Worm (Caenorhabditis elegans) whole organism, young adult: ENCODE measurements around the gene pqn-36.
A peak's percentile ranks its signal among the peaks of the same experiment; 100 is the strongest.

Experiments
- B0336.3 ChIP-seq: fragments of 200-800 bp; sonication (Bioruptor generic); IDR thresholded peaks from 2 replicates; pipeline ENCODE4 v1.3.6; 2022; ENCODE audit warnings: missing genetic modification characterization, missing compliant biosample characterization
- C17E4.6 ChIP-seq: fragments of 200-800 bp; sonication (Bioruptor generic); IDR thresholded peaks from 2 replicates; pipeline ENCODE4 v1.3.6; 2022; ENCODE audit warnings: missing genetic modification reagents, missing genetic modification characterization, missing compliant biosample characterization
- D2030.7 ChIP-seq: fragments of 200-800 bp; sonication (Bioruptor generic); IDR thresholded peaks from 2 replicates; pipeline ENCODE4 v1.3.6; 2022; ENCODE audit warnings: missing genetic modification reagents, missing genetic modification characterization, missing compliant biosample characterization
- F10E7.11 ChIP-seq: sonication (generic microtip); optimal IDR thresholded peaks from 2 replicates; lab custom pipeline; 2017; ENCODE audit warnings: mild to moderate bottlenecking, missing genetic modification characterization, moderate library complexity, missing compliant biosample characterization
- F22D6.2 ChIP-seq: sonication (generic microtip); optimal IDR thresholded peaks from 2 replicates; lab custom pipeline; 2016; ENCODE audit warnings: mild to moderate bottlenecking, missing genetic modification characterization, missing compliant biosample characterization
- F23B12.7 ChIP-seq: sonication (generic microtip); optimal IDR thresholded peaks from 2 replicates; lab custom pipeline; 2017; ENCODE audit warnings: missing genetic modification characterization, mild to moderate bottlenecking, missing compliant biosample characterization, antibody characterized with exemption, moderate library complexity; ENCODE audit not compliant: insufficient read depth
- F49E8.2 ChIP-seq: sonication (generic microtip); optimal IDR thresholded peaks from 3 replicates; lab custom pipeline; 2017; ENCODE audit warnings: missing genetic modification characterization, mild to moderate bottlenecking, missing compliant biosample characterization, antibody characterized with exemption, moderate library complexity; ENCODE audit not compliant: insufficient read depth
- F57C9.4 ChIP-seq: sonication (generic microtip); optimal IDR thresholded peaks from 2 replicates; lab custom pipeline; 2017; ENCODE audit warnings: mild to moderate bottlenecking, missing genetic modification characterization, missing compliant biosample characterization
- K11D2.4 ChIP-seq: fragments of 200-800 bp; sonication (Bioruptor generic); IDR thresholded peaks from 2 replicates; pipeline ENCODE4 v1.3.6; 2022; ENCODE audit warnings: missing genetic modification reagents, missing genetic modification characterization, missing compliant biosample characterization
- K12H6.12 ChIP-seq: fragments of 200-800 bp; sonication (Bioruptor generic); optimal IDR thresholded peaks from 2 replicates; lab custom pipeline; 2018; ENCODE audit warnings: mild to moderate bottlenecking, missing genetic modification characterization, missing compliant biosample characterization
- akir-1 ChIP-seq: fragments of 200-800 bp; sonication (Bioruptor generic); optimal IDR thresholded peaks from 2 replicates; lab custom pipeline; 2018; ENCODE audit warnings: mild to moderate bottlenecking, missing genetic modification characterization, moderate library complexity, missing compliant biosample characterization
- ama-1 ChIP-seq, 3 experiments: fragments of 150-350 bp in 1 of 3; sonication (generic microtip) in 2 of 3; optimal IDR thresholded peaks; 2 replicates each; lab custom pipeline; 2014 to 2018; ENCODE audit warnings: missing biosample characterization in 2 of 3, missing genetic modification characterization in 2 of 3, missing genetic modification reagents in 2 of 3
- atf-7 ChIP-seq: sonication (generic microtip); optimal IDR thresholded peaks from 2 replicates; lab custom pipeline; 2017; ENCODE audit warnings: mild to moderate bottlenecking, missing genetic modification characterization, missing compliant biosample characterization
- attf-5 ChIP-seq: fragments of 200-800 bp; sonication (Bioruptor generic); optimal IDR thresholded peaks from 2 replicates; lab custom pipeline; 2018; ENCODE audit warnings: mild to moderate bottlenecking, missing genetic modification characterization, missing compliant biosample characterization
- attf-6 ChIP-seq: fragments of 200-800 bp; sonication (Bioruptor generic); IDR thresholded peaks from 2 replicates; pipeline ENCODE4 v1.3.6; 2022; ENCODE audit warnings: missing genetic modification reagents, missing genetic modification characterization, missing compliant biosample characterization
- bed-2 ChIP-seq: fragments of 200-800 bp; sonication (Bioruptor generic); IDR thresholded peaks from 2 replicates; pipeline ENCODE4 v1.3.6; 2022; ENCODE audit warnings: missing genetic modification reagents, missing genetic modification characterization, missing compliant biosample characterization
- cebp-1 ChIP-seq, 2 experiments: fragments of 200-800 bp in 1 of 2; sonication (Bioruptor generic) in 1 of 2; sonication (generic microtip) in 1 of 2; IDR thresholded peaks in 1 of 2; optimal IDR thresholded peaks in 1 of 2; 2 replicates each; pipeline versions ENCODE4 v1.3.6 to Lab custom; 2017 to 2022; ENCODE audit warnings: missing compliant biosample characterization in 2 of 2, missing genetic modification characterization in 2 of 2, mild to moderate bottlenecking in 1 of 2, missing genetic modification reagents in 1 of 2, moderate library complexity in 1 of 2
- ceh-100 ChIP-seq: fragments of 200-800 bp; sonication (Bioruptor generic); IDR thresholded peaks from 2 replicates; pipeline ENCODE4 v1.3.6; 2022; ENCODE audit warnings: missing genetic modification reagents, missing genetic modification characterization, missing compliant biosample characterization
- ceh-27 ChIP-seq: fragments of 200-800 bp; sonication (Bioruptor generic); optimal IDR thresholded peaks from 2 replicates; lab custom pipeline; 2018; ENCODE audit warnings: mild to moderate bottlenecking, missing genetic modification characterization, moderate library complexity, missing compliant biosample characterization
- chd-7 ChIP-seq: sonication (generic microtip); optimal IDR thresholded peaks from 2 replicates; lab custom pipeline; 2016; ENCODE audit warnings: mild to moderate bottlenecking, missing genetic modification characterization, moderate library complexity, missing compliant biosample characterization
- dpl-1 ChIP-seq: fragments of 150-350 bp; optimal IDR thresholded peaks from 2 replicates; lab custom pipeline; 2014; ENCODE audit warnings: missing biosample characterization, missing genetic modification reagents, missing genetic modification characterization
- ets-4 ChIP-seq: fragments of 200-800 bp; sonication (Bioruptor generic); optimal IDR thresholded peaks from 2 replicates; lab custom pipeline; 2018; ENCODE audit warnings: mild to moderate bottlenecking, missing genetic modification characterization, missing compliant biosample characterization
- hmg-1.2 ChIP-seq: fragments of 200-800 bp; sonication (Bioruptor generic); IDR thresholded peaks from 2 replicates; pipeline ENCODE4 v1.3.6; 2022; ENCODE audit warnings: missing genetic modification reagents, missing genetic modification characterization, missing compliant biosample characterization
- hsf-1 ChIP-seq: fragments of 200-800 bp; sonication (Bioruptor generic); IDR thresholded peaks from 2 replicates; pipeline ENCODE4 v1.3.6; 2022; ENCODE audit warnings: missing genetic modification reagents, missing genetic modification characterization, missing compliant biosample characterization
- lag-1 ChIP-seq: fragments of 200-800 bp; sonication (Bioruptor generic); IDR thresholded peaks from 2 replicates; pipeline ENCODE4 v1.3.6; 2022; ENCODE audit warnings: missing genetic modification reagents, missing genetic modification characterization, missing compliant biosample characterization
- lin-35 ChIP-seq, 3 experiments: fragments of 150-350 bp in 2 of 3; sonication (generic microtip) in 1 of 3; optimal IDR thresholded peaks; 2 replicates each; lab custom pipeline; 2014 to 2018; ENCODE audit warnings: missing biosample characterization in 3 of 3, missing genetic modification characterization in 3 of 3, missing genetic modification reagents in 3 of 3
- lin-40 ChIP-seq: sonication (generic microtip); optimal IDR thresholded peaks from 2 replicates; lab custom pipeline; 2016; ENCODE audit warnings: missing genetic modification characterization, mild to moderate bottlenecking, missing compliant biosample characterization, missing genotype, missing genetic modification reagents
- madf-8 ChIP-seq: fragments of 200-800 bp; sonication (Bioruptor generic); conservative IDR thresholded peaks from 2 replicates; pipeline ENCODE4 v1.3.6; 2022; ENCODE audit warnings: missing genetic modification reagents, missing genetic modification characterization, missing compliant biosample characterization
- pbrm-1 ChIP-seq: fragments of 200-800 bp; sonication (Bioruptor generic); IDR thresholded peaks from 2 replicates; pipeline ENCODE4 v1.3.6; 2022; ENCODE audit warnings: missing genetic modification reagents, missing genetic modification characterization, missing compliant biosample characterization
- rcor-1 ChIP-seq: fragments of 200-800 bp; sonication (Bioruptor generic); IDR thresholded peaks from 2 replicates; pipeline ENCODE4 v1.3.6; 2022; ENCODE audit warnings: missing genetic modification reagents, missing genetic modification characterization, missing compliant biosample characterization
- rec-8 ChIP-seq, 2 experiments: sonication (generic microtip); optimal IDR thresholded peaks; 2 replicates each; lab custom pipeline; 2016; ENCODE audit warnings: mild to moderate bottlenecking in 2 of 2, missing genetic modification characterization in 2 of 2, missing genetic modification reagents in 2 of 2, missing genotype in 2 of 2, missing biosample characterization in 1 of 2, missing compliant biosample characterization in 1 of 2, moderate library complexity in 1 of 2
- sdz-38 ChIP-seq: sonication (generic microtip); optimal IDR thresholded peaks from 2 replicates; lab custom pipeline; 2016; ENCODE audit warnings: missing genotype, missing genetic modification characterization, missing compliant biosample characterization
- snpc-1.1 ChIP-seq: sonication (generic microtip); optimal IDR thresholded peaks from 2 replicates; lab custom pipeline; 2017; ENCODE audit warnings: missing genetic modification characterization, mild to moderate bottlenecking, missing compliant biosample characterization, antibody characterized with exemption, moderate library complexity, missing genotype, missing genetic modification reagents; ENCODE audit not compliant: insufficient read depth
- snpc-4 ChIP-seq, 5 experiments: fragments of 150-350 bp in 1 of 5; sonication (generic microtip) in 4 of 5; optimal IDR thresholded peaks; 2 replicates each; lab custom pipeline; 2014 to 2018; ENCODE audit warnings: missing genetic modification characterization in 5 of 5, missing biosample characterization in 3 of 5, antibody characterized with exemption in 2 of 5, mild to moderate bottlenecking in 2 of 5, missing compliant biosample characterization in 2 of 5, missing genotype in 2 of 5, moderate library complexity in 2 of 5, missing genetic modification reagents in 1 of 5
- somi-1 ChIP-seq: fragments of 200-800 bp; sonication (Bioruptor generic); optimal IDR thresholded peaks from 2 replicates; lab custom pipeline; 2018; ENCODE audit warnings: mild to moderate bottlenecking, missing genetic modification characterization, missing compliant biosample characterization
- tbx-9 ChIP-seq: sonication (generic microtip); optimal IDR thresholded peaks from 2 replicates; lab custom pipeline; 2016; ENCODE audit warnings: borderline replicate concordance, missing genetic modification characterization, inconsistent platforms, missing compliant biosample characterization
- zfh-2 ChIP-seq: fragments of 200-800 bp; sonication (Bioruptor generic); conservative IDR thresholded peaks from 2 replicates; pipeline ENCODE4 v1.3.6; 2022; ENCODE audit warnings: missing genetic modification reagents, missing genetic modification characterization, missing compliant biosample characterization
- ztf-3 ChIP-seq: fragments of 200-800 bp; sonication (Bioruptor generic); optimal IDR thresholded peaks from 2 replicates; lab custom pipeline; 2018; ENCODE audit warnings: mild to moderate bottlenecking, missing genetic modification characterization, missing compliant biosample characterization

pqn-36 gene

DNA sequence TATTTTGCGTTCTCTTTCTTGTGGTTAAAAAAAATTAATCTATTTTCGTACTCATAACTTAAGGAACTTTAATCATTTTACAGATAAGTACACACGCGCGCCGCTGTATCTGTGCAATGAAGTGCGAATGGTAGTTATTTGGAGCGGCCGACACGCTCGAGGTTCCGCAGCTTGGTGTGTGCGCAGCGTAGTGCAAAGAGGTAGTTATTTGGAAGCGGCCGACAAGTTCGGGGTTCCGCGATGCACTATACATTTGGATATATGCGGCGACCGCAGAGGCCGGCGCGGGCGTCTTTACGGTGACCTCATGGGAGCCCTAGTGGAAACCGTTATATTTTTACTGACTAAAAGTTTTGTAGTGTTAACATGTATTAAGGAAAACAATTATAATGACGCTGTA lies 22.6 kb downstream of the pqn-36 start:
- TF ChIP-seq sdz-38 (tag; lab: Kevin White, UChicago) (peak; percentile 62), hmg-1.2 (GFP tag; lab: Robert Waterston, UW) (peak; percentile 22; the same call in 1 of the 2 replicates), D2030.7 (GFP tag; lab: Robert Waterston, UW) (no peak), snpc-1.1 (peak; percentile 22), snpc-4 (GFP tag; optimal IDR thresholded peaks at IDR 0.05; lab: Kevin White, UChicago) (peak; percentile 6), snpc-4 (tag; optimal IDR thresholded peaks at IDR 0.05; lab: Kevin White, UChicago) (peak in 3 of 4 experiments; percentile 38 to 90 (median 77)), K11D2.4 (GFP tag; lab: Robert Waterston, UW) (no peak), zfh-2 (0 out of 2 replicates have a peak, but pooled peaks have one; percentile 28)

DNA sequence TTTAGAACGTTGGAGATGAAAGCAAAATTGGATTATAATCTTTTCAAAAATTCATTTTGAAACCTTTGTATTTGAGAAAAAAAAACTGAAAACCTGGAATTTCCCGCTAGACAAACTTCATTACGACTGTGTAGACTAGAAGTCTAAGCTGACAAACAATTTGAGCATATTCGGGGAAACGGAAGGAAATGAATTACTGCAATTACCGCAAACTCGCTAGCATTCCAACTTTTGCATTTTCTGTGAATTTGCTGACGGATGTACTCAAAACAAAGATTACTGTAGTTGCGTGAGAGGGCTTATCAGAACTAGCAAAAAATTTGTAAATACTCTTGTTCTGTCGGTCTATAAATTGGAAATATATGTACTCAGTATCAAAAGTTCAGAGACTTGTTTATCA lies 25.4 kb downstream of the pqn-36 start:
- TF ChIP-seq dpl-1, result no peak
- TF ChIP-seq sdz-38 (tag; lab: Kevin White, UChicago), result peak; percentile 66

DNA sequence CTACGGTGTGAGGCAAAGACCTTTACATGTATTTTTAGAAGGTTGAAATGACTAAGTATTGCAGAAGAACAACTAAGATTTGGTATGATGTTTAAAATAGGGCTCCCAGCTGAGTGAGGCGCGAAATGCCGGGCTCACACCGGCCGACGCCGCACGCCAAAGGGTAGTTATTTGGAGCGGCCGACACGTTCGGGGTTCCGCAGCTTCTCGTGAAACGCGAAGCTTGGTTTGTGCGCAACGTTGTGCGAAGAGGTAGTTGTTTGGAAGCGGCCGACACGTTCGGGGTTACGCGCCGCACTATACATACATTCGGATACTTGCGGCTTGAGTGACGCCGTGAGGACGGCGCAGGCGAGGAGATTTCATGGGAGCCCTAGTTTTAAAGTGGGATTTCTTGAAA lies 27.0 kb downstream of the pqn-36 start:
- no peak for TF ChIP-seq ceh-100 (GFP tag; lab: Robert Waterston, UW)
- TF ChIP-seq hsf-1 (GFP tag; lab: Robert Waterston, UW), result 0 out of 2 replicates have a peak, but pooled peaks have one; percentile 36
- TF ChIP-seq F22D6.2 (tag; lab: Kevin White, UChicago), result no peak
- 0 out of 2 replicates have a peak, but pooled peaks have one; percentile 4 for TF ChIP-seq hmg-1.2 (GFP tag; lab: Robert Waterston, UW)
- 0 out of 2 replicates have a peak, but pooled peaks have one; percentile 44 for TF ChIP-seq bed-2 (GFP tag; lab: Robert Waterston, UW)
- TF ChIP-seq akir-1 (GFP tag; lab: Kevin White, UChicago), result no peak
- no peak for TF ChIP-seq F10E7.11
- no peak for TF ChIP-seq F49E8.2 (tag; lab: Kevin White, UChicago)
- TF ChIP-seq rec-8 (tag; optimal IDR thresholded peaks at IDR 0.05; lab: Kevin White, UChicago), result no peak
- TF ChIP-seq C17E4.6, result no peak
- TF ChIP-seq tbx-9 (tag; lab: Kevin White, UChicago), result no peak
- TF ChIP-seq zfh-2, result peak; percentile 79
- no peak for TF ChIP-seq somi-1 (GFP tag; lab: Kevin White, UChicago)
- peak; percentile 11 for TF ChIP-seq snpc-4 (GFP tag; optimal IDR thresholded peaks at IDR 0.05; lab: Kevin White, UChicago)
- peak in 3 of 4 experiments; percentile 52 to 89 (median 79) for TF ChIP-seq snpc-4 (tag; optimal IDR thresholded peaks at IDR 0.05; lab: Kevin White, UChicago)
- no peak for TF ChIP-seq B0336.3 (GFP tag; lab: Robert Waterston, UW)
- no peak for TF ChIP-seq ztf-3 (GFP tag; lab: Kevin White, UChicago)

DNA sequence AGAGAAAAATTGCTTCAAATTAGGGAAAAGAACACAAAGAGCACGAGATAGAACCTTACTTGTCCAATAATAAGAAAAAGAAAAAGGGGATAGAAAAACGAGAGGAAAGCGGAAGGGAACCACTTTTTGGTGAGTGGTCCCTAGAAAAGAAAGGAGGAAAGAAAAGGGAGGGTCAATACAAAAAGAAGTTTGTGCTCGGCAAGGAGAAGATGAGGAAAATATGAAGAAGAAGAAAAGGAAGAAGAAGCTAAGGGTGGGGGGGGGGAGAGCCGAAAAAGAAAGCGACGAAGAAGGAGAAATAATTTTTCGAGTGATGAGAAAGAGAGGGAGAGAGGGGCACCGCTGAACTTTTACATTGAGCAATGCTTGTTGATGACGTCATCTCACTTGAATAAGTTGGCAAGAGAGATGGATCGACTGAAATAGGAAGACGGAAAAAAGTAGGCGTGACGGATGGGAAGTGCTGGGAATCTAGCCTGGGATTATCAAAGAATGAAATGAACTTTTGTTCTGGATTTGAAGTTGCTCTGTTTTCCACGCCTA lies 29.4 kb downstream of the pqn-36 start:
- TF ChIP-seq rcor-1 (GFP tag; lab: Robert Waterston, UW) (no peak), ets-4 (GFP tag; lab: Kevin White, UChicago) (no peak), lag-1 (GFP tag; lab: Robert Waterston, UW) (no peak), attf-6 (GFP tag; lab: Robert Waterston, UW) (no peak), lin-35 (GFP tag; optimal IDR thresholded peaks at IDR 0.05; lab: Kevin White, UChicago) (peak in 1 of 3 experiments; percentile 39), lin-40 (tag; lab: Kevin White, UChicago) (peak; percentile 55), attf-5 (no peak), K11D2.4 (GFP tag; lab: Robert Waterston, UW) (0 out of 2 replicates have a peak, but pooled peaks have one; percentile 22), atf-7 (tag; lab: Kevin White, UChicago) (peak; percentile 85), chd-7 (peak; percentile 23), F23B12.7 (tag; lab: Kevin White, UChicago) (no peak), ceh-27 (GFP tag; lab: Kevin White, UChicago) (peak; percentile 35), K12H6.12 (tag; lab: Kevin White, UChicago) (peak; percentile 40), cebp-1 (GFP tag; IDR thresholded peaks at IDR 0.05; lab: Robert Waterston, UW) (no peak), cebp-1 (tag; optimal IDR thresholded peaks at IDR 0.05; lab: Kevin White, UChicago) (peak; percentile 41), F57C9.4 (tag; lab: Kevin White, UChicago) (no peak), hmg-1.2 (GFP tag; lab: Robert Waterston, UW) (peak; percentile 31; the same call in 1 of the 2 replicates), madf-8 (GFP tag; lab: Robert Waterston, UW) (no peak), pbrm-1 (no peak), zfh-2 (0 out of 2 replicates have a peak, but pooled peaks have one; percentile 38), ama-1 (optimal IDR thresholded peaks at IDR 0.05; lab: Kevin White, UChicago) (no peak), ama-1 (GFP tag; optimal IDR thresholded peaks at IDR 0.05; lab: Kevin White, UChicago) (peak in 1 of 2 experiments; percentile 8), ceh-100 (GFP tag; lab: Robert Waterston, UW) (no peak), somi-1 (GFP tag; lab: Kevin White, UChicago) (peak; percentile 37)
